Worm (Caenorhabditis elegans): Measurements from ENCODE around the gene srd-51.
"Not testable (repeated sequence)": the region's sequence is repeated elsewhere in the genome, so short reads cannot be mapped to it uniquely, and the experiment has no call there.

The srd-51 gene

ce11 chrX:13448665-13449099, 36.0 kb downstream of the srd-51 start (continued):
- TF ChIP-seq Y56A3A.18 (GFP tag; IDR thresholded peaks at IDR 0.05) (peak; percentile 83), lin-26 (GFP tag; IDR thresholded peaks at IDR 0.05) (peak; percentile 84; the same call in 1 of the 2 replicates), ztf-18 (tag; optimal IDR thresholded peaks at IDR 0.05) (peak; percentile 76), rpc-1 (optimal IDR thresholded peaks at IDR 0.05) (peak; percentile 94), rpc-1 (tag; optimal IDR thresholded peaks at IDR 0.05) (peak; percentile 97), atf-7 (tag; optimal IDR thresholded peaks at IDR 0.05) (peak; percentile 80), C06A6.2 (GFP tag; conservative IDR thresholded peaks at IDR 0.05) (0 out of 2 replicates have a peak, but pooled peaks have one; percentile 21), nfyb-1 (GFP tag; IDR thresholded peaks at IDR 0.05) (peak; percentile 81), mxl-1 (tag; optimal IDR thresholded peaks at IDR 0.05) (peak; percentile 89), cebp-1 (GFP tag; IDR thresholded peaks at IDR 0.05) (peak; percentile 51), tbp1 (GFP tag; optimal IDR thresholded peaks at IDR 0.05) (peak; percentile 93), F57A8.1 (GFP tag; optimal IDR thresholded peaks at IDR 0.05) (peak; percentile 78), zim-3 (tag; optimal IDR thresholded peaks at IDR 0.05) (peak; percentile 56), ceh-100 (GFP tag; IDR thresholded peaks at IDR 0.05) (0 out of 2 replicates have a peak, but pooled peaks have one; percentile 25), lin-35 (GFP tag; optimal IDR thresholded peaks at IDR 0.05) (peak in 1 of 3 experiments; percentile 67), nhr-90 (tag; optimal IDR thresholded peaks at IDR 0.05) (peak; percentile 92), snpc-1.3 (tag; optimal IDR thresholded peaks at IDR 0.05; ENCODE audit: insufficient read depth) (peak; percentile 73), bed-2 (GFP tag; IDR thresholded peaks at IDR 0.05) (0 out of 2 replicates have a peak, but pooled peaks have one; percentile 7), D2030.7 (GFP tag; IDR thresholded peaks at IDR 0.05) (peak; percentile 91), egrh-3 (GFP tag; IDR thresholded peaks at IDR 0.05) (peak; percentile 47; the same call in 1 of the 2 replicates), let-526 (GFP tag; IDR thresholded peaks at IDR 0.05) (peak; percentile 56; the same call in 1 of the 2 replicates)
- not testable (repeated sequence) for TF ChIP-seq cebp-1 (tag; optimal IDR thresholded peaks at IDR 0.05)

DNA sequence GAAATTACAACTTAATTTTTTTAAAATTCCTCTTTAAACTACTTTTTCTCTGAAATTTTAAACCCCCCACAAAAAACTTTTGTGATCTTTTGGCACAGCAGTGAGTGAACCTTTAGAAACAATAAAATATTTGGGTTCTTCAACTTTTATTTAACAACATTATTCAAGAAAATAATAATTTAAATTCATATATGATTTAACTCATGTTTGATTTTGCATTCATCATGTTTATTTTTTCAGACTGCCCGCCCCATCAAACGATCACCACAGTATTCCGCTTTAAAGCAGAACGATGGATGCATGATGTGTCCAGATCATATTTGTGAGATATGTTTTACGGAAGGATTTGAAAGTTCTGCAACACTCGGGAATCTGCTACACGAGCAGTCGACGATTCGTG, 38.3 kb downstream of the srd-51 start, which contains the start of gene set-8:
Gene set-8 (plus strand): TSS at position 301 of the 400 bp plus-strand sequence.
- TF ChIP-seq ceh-100 (GFP tag; IDR thresholded peaks at IDR 0.05) (no peak), Y79H2A.3 (GFP tag; conservative IDR thresholded peaks at IDR 0.05) (no peak), F23B12.7 (tag; optimal IDR thresholded peaks at IDR 0.05; ENCODE audit: insufficient read depth) (no peak), madf-6 (GFP tag; IDR thresholded peaks at IDR 0.05) (no peak), T07F8.4 (tag; optimal IDR thresholded peaks at IDR 0.05) (no peak), lsy-27 (tag; optimal IDR thresholded peaks at IDR 0.05; ENCODE audit: borderline replicate concordance, insufficient read depth) (no peak), Y53G8AR.9 (GFP tag; conservative IDR thresholded peaks at IDR 0.05) (no peak), hmg-20 (GFP tag; IDR thresholded peaks at IDR 0.05) (no peak), mel-28 (tag; optimal IDR thresholded peaks at IDR 0.05; ENCODE audit: borderline replicate concordance) (no peak), tbp1 (GFP tag; optimal IDR thresholded peaks at IDR 0.05) (no peak), nhr-80 (tag; optimal IDR thresholded peaks at IDR 0.05) (no peak), lin-54 (GFP tag; optimal IDR thresholded peaks at IDR 0.05) (no peak), egl-44 (GFP tag; IDR thresholded peaks at IDR 0.05) (no peak), ets-4 (GFP tag; optimal IDR thresholded peaks at IDR 0.05) (no peak), snpc-1.1 (tag; optimal IDR thresholded peaks at IDR 0.05; ENCODE audit: insufficient read depth) (no peak), ztf-25 (GFP tag; IDR thresholded peaks at IDR 0.05) (no peak), F52B5.7 (tag; optimal IDR thresholded peaks at IDR 0.05) (no peak)

Data from whole organism, young adult.